Worm (Caenorhabditis elegans) whole organism, L1 larva: ENCODE data around the gene Y57G7A.1.

Experiments
- lin-13 ChIP-seq: fragments of 150-350 bp; optimal IDR thresholded peaks from 2 replicates; lab custom pipeline; 2014; ENCODE audit warnings: missing biosample characterization, missing genetic modification reagents, missing genetic modification characterization
- tbx-2 ChIP-seq: sonication (generic microtip); optimal IDR thresholded peaks from 2 replicates; lab custom pipeline; 2016; ENCODE audit warnings: missing genetic modification characterization, missing compliant biosample characterization

DNA sequence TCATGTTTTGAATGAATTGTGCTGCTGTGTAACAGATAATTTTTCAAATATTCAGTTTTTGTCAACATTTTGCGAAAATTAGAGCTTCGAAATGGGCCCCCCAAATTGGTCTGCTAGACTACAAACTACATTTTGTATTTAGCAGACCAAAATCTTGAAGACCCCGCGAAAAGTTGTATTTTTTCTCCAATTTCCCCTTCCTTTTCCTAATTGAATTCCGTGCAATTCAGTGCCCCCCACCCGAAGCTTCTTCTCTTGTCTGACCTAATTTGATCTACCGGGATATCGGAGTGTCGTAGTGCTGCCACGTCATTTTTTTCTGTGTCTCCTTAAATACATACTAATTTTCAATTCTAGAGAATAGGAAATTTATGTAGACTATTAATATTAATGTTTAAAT lies 25.7 kb downstream of the Y57G7A.1 start:
- TF ChIP-seq lin-13 (GFP tag; lab: Kevin White, UChicago) (no peak), tbx-2 (no peak)
